Fruit fly (Drosophila melanogaster) whole organism: ENCODE measurements around the gene mRpS10.

Experiments
- CG8478 ChIP-seq: fragments of >200 bp; optimal IDR thresholded peaks from 2 replicates; lab custom pipeline; 2018; ENCODE audit warnings: inconsistent platforms
- Dll ChIP-seq: fragments of >200 bp; optimal IDR thresholded peaks from 2 replicates; lab custom pipeline; 2017
- EcR ChIP-seq, 2 experiments: fragments of >200 bp; optimal IDR thresholded peaks; 2 replicates each; lab custom pipeline; 2017; ENCODE audit warnings: missing biosample characterization in 2 of 2, missing genetic modification characterization in 2 of 2, missing genetic modification reagents in 2 of 2
- pan ChIP-seq: fragments of >200 bp; optimal IDR thresholded peaks from 2 replicates; lab custom pipeline; 2017
- psq ChIP-seq: fragments of >200 bp; optimal IDR thresholded peaks from 2 replicates; lab custom pipeline; 2017
- usp ChIP-seq: fragments of >200 bp; optimal IDR thresholded peaks from 2 replicates; lab custom pipeline; 2017; ENCODE audit warnings: missing biosample characterization, missing genetic modification characterization, mixed read lengths

The mRpS10 gene

DNA sequence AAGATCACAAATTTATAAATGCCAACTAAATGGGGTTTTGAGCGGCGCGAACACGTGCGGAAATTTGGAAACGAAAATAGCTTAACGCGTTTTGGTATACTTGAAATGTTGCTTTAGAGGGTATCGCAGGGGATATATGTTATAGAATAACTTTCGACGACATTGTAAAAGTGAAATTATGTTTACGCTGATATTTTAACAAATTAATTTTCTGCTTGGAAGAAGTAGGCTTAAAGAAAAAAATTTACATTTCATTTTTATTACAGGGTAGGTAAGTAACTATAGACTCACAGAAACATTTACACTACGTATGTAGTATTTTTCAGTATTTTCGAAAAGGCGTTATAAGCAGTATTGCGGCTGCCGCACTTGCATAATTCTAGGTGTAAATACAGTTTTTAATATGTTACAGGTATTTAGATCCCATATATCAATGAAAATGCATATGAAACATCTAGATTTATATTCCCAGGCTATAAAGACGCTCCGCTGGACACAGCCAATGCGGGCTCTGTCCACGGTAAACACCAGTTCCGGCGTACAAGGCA, at the start of gene mRpS10, which contains the start of gene Art3:
Gene mRpS10 (plus strand): TSS at position 337 of the 548 bp plus-strand sequence.
Gene Art3 (minus strand): TSS at position 80 of the 548 bp plus-strand sequence.
- TF ChIP-seq psq (lab: Kevin White, UChicago), result no peak
- peak; percentile 98 for TF ChIP-seq pan (lab: Kevin White, UChicago)

- no peak for TF ChIP-seq EcR (GFP tag; optimal IDR thresholded peaks at IDR 0.05; lab: Kevin White, UChicago)
- TF ChIP-seq CG8478 (lab: Kevin White, UChicago), result no peak
- TF ChIP-seq pan (lab: Kevin White, UChicago), result no peak
- no peak for TF ChIP-seq Dll (lab: Kevin White, UChicago)
- no peak for TF ChIP-seq psq (lab: Kevin White, UChicago)
- no peak for TF ChIP-seq usp (GFP tag; lab: Kevin White, UChicago)
These were observed 48.0 kb upstream of the mRpS10 start, which contains the start of gene Mf for dm6 chr3R:15181467-15181866. TSS of gene Mf (minus strand) at chr3R:15181510.

DNA sequence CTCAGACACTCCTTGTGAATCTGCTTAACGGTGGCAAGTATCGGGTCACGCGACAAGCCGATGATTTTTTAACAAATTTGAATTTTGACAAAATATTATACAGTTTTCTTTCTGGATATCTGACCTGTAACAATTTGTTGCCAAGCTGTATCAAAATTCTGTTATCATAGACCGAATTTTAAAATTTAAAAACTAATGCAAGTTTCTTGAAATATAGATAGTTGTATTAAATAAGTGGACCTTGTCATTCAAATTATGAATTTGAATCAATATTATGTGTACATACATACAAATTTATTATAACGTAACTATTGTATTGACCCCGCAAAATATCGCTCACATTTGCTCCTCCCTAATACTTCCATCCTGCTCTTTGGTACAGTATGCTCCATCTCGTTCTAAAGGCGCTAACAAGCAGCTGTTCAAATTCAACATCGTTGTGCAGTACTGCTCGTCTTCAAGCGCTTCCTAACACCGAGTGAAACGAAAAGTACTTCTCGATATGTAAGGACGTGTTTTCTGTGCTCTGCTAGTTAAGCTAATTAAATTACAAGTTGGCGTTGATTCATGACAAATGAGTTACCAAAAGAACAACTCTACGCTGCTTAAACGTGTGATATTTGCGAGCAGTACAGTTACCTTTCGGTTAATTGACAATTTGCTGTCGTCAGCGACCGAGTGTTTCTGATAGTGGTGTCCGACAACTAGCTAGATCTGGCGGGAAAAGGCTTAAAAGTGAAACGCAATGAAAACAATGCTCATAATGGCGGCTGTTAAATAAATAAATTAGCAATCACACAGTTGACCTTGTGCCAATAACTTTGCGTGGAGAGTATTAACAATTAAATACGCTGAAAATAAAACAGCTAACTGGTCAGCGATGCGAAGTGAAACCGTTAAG, 33.1 kb upstream of the mRpS10 start, which contains the start of the genes Kpc1 and CG42542:
Gene Kpc1 (minus strand): TSS at position 77 of the 901 bp plus-strand sequence.
Gene CG42542 (plus strand): TSS at position 465 of the 901 bp plus-strand sequence.
- TF ChIP-seq CG8478 (lab: Kevin White, UChicago) (no peak), pan (lab: Kevin White, UChicago) (no peak), EcR (GFP tag; optimal IDR thresholded peaks at IDR 0.05; lab: Kevin White, UChicago) (no peak), psq (lab: Kevin White, UChicago) (no peak), usp (GFP tag; lab: Kevin White, UChicago) (no peak), Dll (lab: Kevin White, UChicago) (no peak)

dm6 chr3R:15197373-15197772, 32.1 kb upstream of the mRpS10 start:
- no peak for TF ChIP-seq pan (lab: Kevin White, UChicago)
- TF ChIP-seq psq (lab: Kevin White, UChicago), result no peak
- TF ChIP-seq CG8478 (lab: Kevin White, UChicago), result no peak
- TF ChIP-seq Dll (lab: Kevin White, UChicago), result no peak
- no peak for TF ChIP-seq EcR (GFP tag; optimal IDR thresholded peaks at IDR 0.05; lab: Kevin White, UChicago)
- TF ChIP-seq usp (GFP tag; lab: Kevin White, UChicago), result no peak

dm6 chr3R:15198052-15198793, 31.2 kb upstream of the mRpS10 start:
- TF ChIP-seq psq (lab: Kevin White, UChicago) (no peak), usp (GFP tag; lab: Kevin White, UChicago) (no peak), CG8478 (lab: Kevin White, UChicago) (no peak), pan (lab: Kevin White, UChicago) (no peak), Dll (lab: Kevin White, UChicago) (no peak), EcR (GFP tag; optimal IDR thresholded peaks at IDR 0.05; lab: Kevin White, UChicago) (no peak)

DNA sequence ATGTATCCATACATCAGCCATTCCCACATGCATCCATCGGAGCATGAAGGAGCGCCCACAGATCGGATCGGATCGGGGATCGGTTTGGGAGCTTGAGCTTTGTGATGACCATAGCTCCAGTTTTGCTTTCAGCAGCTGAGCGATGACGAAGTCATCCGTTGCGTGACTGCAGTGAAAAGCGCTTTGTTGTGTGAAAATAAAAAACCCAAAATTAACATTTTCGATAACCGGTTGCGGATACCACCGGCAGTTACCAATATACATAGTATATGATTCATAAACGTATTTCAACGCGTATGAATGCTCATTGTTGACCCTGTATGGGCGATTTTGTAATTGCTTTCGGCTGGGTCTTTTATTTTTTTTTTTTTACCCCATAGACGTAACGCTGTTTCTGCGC, 24.2 kb upstream of the mRpS10 start:
- no peak for TF ChIP-seq CG8478 (lab: Kevin White, UChicago)
- no peak for TF ChIP-seq EcR (GFP tag; optimal IDR thresholded peaks at IDR 0.05; lab: Kevin White, UChicago)
- no peak for TF ChIP-seq usp (GFP tag; lab: Kevin White, UChicago)
- no peak for TF ChIP-seq psq (lab: Kevin White, UChicago)
- TF ChIP-seq Dll (lab: Kevin White, UChicago), result no peak
- no peak for TF ChIP-seq pan (lab: Kevin White, UChicago)

- TF ChIP-seq CG8478 (lab: Kevin White, UChicago) (no peak), EcR (GFP tag; optimal IDR thresholded peaks at IDR 0.05; lab: Kevin White, UChicago) (no peak), Dll (lab: Kevin White, UChicago) (no peak), pan (lab: Kevin White, UChicago) (no peak), psq (lab: Kevin White, UChicago) (no peak), usp (GFP tag; lab: Kevin White, UChicago) (no peak)
These were observed 23.2 kb upstream of the mRpS10 start, which contains the start of gene Spn88Ea for dm6 chr3R:15206273-15206672. TSS of gene Spn88Ea (minus strand) at chr3R:15206447.

dm6 chr3R:15208712-15209499, 20.6 kb upstream of the mRpS10 start, which contains the start of the genes Spn88Eb and Mau2:
TSS of gene Spn88Eb (minus strand) at chr3R:15208762.
TSS of gene Mau2 (plus strand) at chr3R:15209204.
- TF ChIP-seq psq (lab: Kevin White, UChicago) (no peak), Dll (lab: Kevin White, UChicago) (no peak), usp (GFP tag; lab: Kevin White, UChicago) (no peak), pan (lab: Kevin White, UChicago) (no peak), EcR (GFP tag; optimal IDR thresholded peaks at IDR 0.05; lab: Kevin White, UChicago) (no peak), CG8478 (lab: Kevin White, UChicago) (no peak)

- TF ChIP-seq EcR (GFP tag; optimal IDR thresholded peaks at IDR 0.05; lab: Kevin White, UChicago) (no peak), usp (GFP tag; lab: Kevin White, UChicago) (no peak), Dll (lab: Kevin White, UChicago) (no peak), psq (lab: Kevin White, UChicago) (no peak), CG8478 (lab: Kevin White, UChicago) (no peak), pan (lab: Kevin White, UChicago) (no peak)
These were observed 16.0 kb upstream of the mRpS10 start, which contains the start of the genes CG6654 and CG4210 for dm6 chr3R:15213362-15213989. TSS of gene CG6654 (minus strand) at chr3R:15213658. TSS of gene CG4210 (plus strand) at chr3R:15213974.
